Worm (Caenorhabditis elegans) whole organism, L3 larva: ENCODE measurements around the gene F34H10.4.

Source experiments
- R02D3.7 ChIP-seq: fragments of 150-350 bp; optimal IDR thresholded peaks from 2 replicates; lab custom pipeline; 2014; ENCODE audit warnings: missing biosample characterization, missing genetic modification characterization
- ZK546.5 ChIP-seq: sonication (generic microtip); optimal IDR thresholded peaks from 2 replicates; lab custom pipeline; 2017; ENCODE audit warnings: missing biosample characterization, missing genetic modification characterization
- aly-2 ChIP-seq: fragments of 150-350 bp; optimal IDR thresholded peaks from 2 replicates; lab custom pipeline; 2014; ENCODE audit warnings: missing biosample characterization, missing genetic modification characterization
- ama-1 ChIP-seq: fragments of 150-350 bp; optimal IDR thresholded peaks from 2 replicates; lab custom pipeline; 2018
- ceh-16 ChIP-seq: sonication (generic microtip); optimal IDR thresholded peaks from 2 replicates; lab custom pipeline; 2017; ENCODE audit warnings: missing biosample characterization, missing genetic modification characterization
- ceh-28 ChIP-seq: fragments of 150-350 bp; optimal IDR thresholded peaks from 2 replicates; lab custom pipeline; 2014; ENCODE audit warnings: missing biosample characterization, missing genetic modification reagents, missing genetic modification characterization
- ceh-82 ChIP-seq: fragments of 150-350 bp; optimal IDR thresholded peaks from 2 replicates; lab custom pipeline; 2014; ENCODE audit warnings: missing biosample characterization, missing genetic modification characterization
- daf-12 ChIP-seq: fragments of 150-350 bp; optimal IDR thresholded peaks from 2 replicates; lab custom pipeline; 2014; ENCODE audit warnings: missing biosample characterization, missing genetic modification reagents, missing genetic modification characterization
- egl-5 ChIP-seq: fragments of 150-350 bp; optimal IDR thresholded peaks from 2 replicates; lab custom pipeline; 2017; ENCODE audit warnings: missing biosample characterization, missing genetic modification reagents, missing genetic modification characterization, inconsistent platforms
- elt-2 ChIP-seq: sonication (generic microtip); optimal IDR thresholded peaks from 2 replicates; lab custom pipeline; 2016; ENCODE audit warnings: missing genetic modification reagents, mild to moderate bottlenecking, missing genetic modification characterization, missing compliant biosample characterization
- elt-3 ChIP-seq, 3 experiments: fragments of 150-350 bp in 1 of 3; sonication (generic microtip) in 2 of 3; optimal IDR thresholded peaks; 2 replicates in 2 of 3; 4 replicates in 1 of 3; lab custom pipeline; 2014 to 2017; ENCODE audit warnings: missing biosample characterization in 3 of 3, missing genetic modification characterization in 3 of 3
- fkh-10 ChIP-seq: sonication (generic microtip); optimal IDR thresholded peaks from 2 replicates; lab custom pipeline; 2017; ENCODE audit warnings: missing biosample characterization, missing genetic modification reagents, missing genetic modification characterization
- jun-1 ChIP-seq: fragments of 150-350 bp; optimal IDR thresholded peaks from 2 replicates; lab custom pipeline; 2014; ENCODE audit warnings: missing biosample characterization, missing genetic modification reagents, missing genetic modification characterization
- lin-15B ChIP-seq: fragments of 150-350 bp; optimal IDR thresholded peaks from 2 replicates; lab custom pipeline; 2014; ENCODE audit warnings: missing biosample characterization, missing genetic modification characterization
- lin-39 ChIP-seq: fragments of 150-350 bp; optimal IDR thresholded peaks from 2 replicates; lab custom pipeline; 2018; ENCODE audit warnings: missing biosample characterization, missing genetic modification reagents, missing genetic modification characterization
- lsy-12 ChIP-seq: sonication (generic microtip); optimal IDR thresholded peaks from 2 replicates; lab custom pipeline; 2016; ENCODE audit warnings: mild to moderate bottlenecking, missing genetic modification characterization, missing compliant biosample characterization
- nfya-1 ChIP-seq: sonication (generic microtip); optimal IDR thresholded peaks from 2 replicates; lab custom pipeline; 2017; ENCODE audit warnings: missing genetic modification characterization, mild to moderate bottlenecking, missing compliant biosample characterization, antibody characterized with exemption, moderate library complexity; ENCODE audit not compliant: insufficient read depth
- nhr-11 ChIP-seq: fragments of 150-350 bp; optimal IDR thresholded peaks from 2 replicates; lab custom pipeline; 2014; ENCODE audit warnings: missing biosample characterization, missing genetic modification characterization
- nhr-23 ChIP-seq: fragments of 150-350 bp; optimal IDR thresholded peaks from 2 replicates; lab custom pipeline; 2014; ENCODE audit warnings: missing biosample characterization, missing genetic modification reagents, missing genetic modification characterization
- nhr-237 ChIP-seq: fragments of 150-350 bp; optimal IDR thresholded peaks from 2 replicates; lab custom pipeline; 2014; ENCODE audit warnings: missing biosample characterization, missing genetic modification characterization
- nhr-25 ChIP-seq: sonication (generic microtip); optimal IDR thresholded peaks from 2 replicates; lab custom pipeline; 2017; ENCODE audit warnings: missing biosample characterization, missing genetic modification characterization
- nhr-28 ChIP-seq: fragments of 150-350 bp; optimal IDR thresholded peaks from 2 replicates; lab custom pipeline; 2014; ENCODE audit warnings: missing biosample characterization, missing genetic modification characterization
- nhr-67 ChIP-seq: fragments of 150-350 bp; optimal IDR thresholded peaks from 2 replicates; lab custom pipeline; 2014; ENCODE audit warnings: missing biosample characterization, missing genetic modification characterization
- nhr-76 ChIP-seq: fragments of 150-350 bp; sonication (generic microtip); optimal IDR thresholded peaks from 5 replicates; lab custom pipeline; 2014; ENCODE audit warnings: missing biosample characterization, missing genetic modification characterization
- nhr-77 ChIP-seq: fragments of 150-350 bp; optimal IDR thresholded peaks from 2 replicates; lab custom pipeline; 2014; ENCODE audit warnings: missing biosample characterization, missing genetic modification characterization
- pha-4 ChIP-seq: fragments of 150-350 bp; optimal IDR thresholded peaks from 2 replicates; lab custom pipeline; 2014; ENCODE audit warnings: missing biosample characterization, missing genetic modification reagents, missing genetic modification characterization
- pqm-1 ChIP-seq: fragments of 150-350 bp; optimal IDR thresholded peaks from 2 replicates; lab custom pipeline; 2017; ENCODE audit warnings: missing biosample characterization, missing genetic modification characterization, inconsistent platforms
- sea-2 ChIP-seq: fragments of 150-350 bp; sonication (generic microtip); optimal IDR thresholded peaks from 4 replicates; lab custom pipeline; 2014; ENCODE audit warnings: missing biosample characterization, missing genetic modification reagents, missing genetic modification characterization
- skn-1 ChIP-seq: fragments of 150-350 bp; optimal IDR thresholded peaks from 2 replicates; lab custom pipeline; 2014; ENCODE audit warnings: missing biosample characterization, missing genetic modification characterization
- tbx-2 ChIP-seq: sonication (generic microtip); optimal IDR thresholded peaks from 2 replicates; lab custom pipeline; 2016; ENCODE audit warnings: mild to moderate bottlenecking, missing genetic modification characterization, missing compliant biosample characterization
- zag-1 ChIP-seq: fragments of 150-350 bp; optimal IDR thresholded peaks from 2 replicates; lab custom pipeline; 2014; ENCODE audit warnings: missing biosample characterization, missing genetic modification characterization
- ztf-11 ChIP-seq: fragments of 150-350 bp; optimal IDR thresholded peaks from 2 replicates; lab custom pipeline; 2014; ENCODE audit warnings: missing biosample characterization, missing genetic modification characterization
- ztf-4 ChIP-seq: fragments of 150-350 bp; optimal IDR thresholded peaks from 2 replicates; lab custom pipeline; 2014; ENCODE audit warnings: missing biosample characterization, missing genetic modification characterization

The F34H10.4 gene

DNA sequence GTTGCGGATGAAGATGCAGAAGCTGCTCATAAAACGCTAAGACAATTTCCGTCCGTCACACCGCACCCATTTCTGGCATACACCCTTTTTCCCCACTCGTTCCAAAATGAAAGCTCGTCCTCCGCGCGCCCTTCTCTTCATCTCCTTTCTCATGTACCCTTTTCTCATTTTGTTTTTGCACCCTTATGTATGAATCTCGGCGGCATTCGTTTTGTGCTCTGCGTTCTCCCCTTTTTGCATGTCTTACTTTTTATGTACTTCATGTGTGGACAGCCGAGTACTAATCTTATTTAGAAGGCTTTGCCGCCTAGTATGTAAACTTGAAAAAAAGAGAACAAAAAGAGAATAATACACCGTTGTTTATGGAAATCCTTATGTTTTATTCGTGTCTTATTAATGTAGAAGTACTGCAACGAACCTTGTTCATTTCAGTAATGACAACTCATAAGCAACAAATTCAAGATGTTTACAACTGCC is at the start of gene F34H10.4:
Gene F34H10.4 (plus strand): TSS at position 427 of the 477 bp plus-strand sequence.
- TF ChIP-seq ceh-82 (tag; lab: Kevin White, UChicago) (no peak), nfya-1 (tag; lab: Kevin White, UChicago) (peak; percentile 6), nhr-77 (no peak), fkh-10 (GFP tag; lab: Kevin White, UChicago) (peak; percentile 89), daf-12 (tag; lab: Kevin White, UChicago) (no peak)

ce11 chrX:9602625-9603024 is 45.7 kb upstream of the F34H10.4 start:
- TF ChIP-seq ceh-16 (tag; lab: Kevin White, UChicago) (no peak), pha-4 (tag; lab: Kevin White, UChicago) (peak; percentile 32), pqm-1 (peak; percentile 87), aly-2 (tag; lab: Kevin White, UChicago) (no peak), sea-2 (GFP tag; lab: Kevin White, UChicago) (no peak), lsy-12 (tag; lab: Kevin White, UChicago) (no peak), fkh-10 (GFP tag; lab: Kevin White, UChicago) (no peak), skn-1 (tag; lab: Kevin White, UChicago) (no peak), ceh-28 (tag; lab: Kevin White, UChicago) (no peak), ZK546.5 (no peak), nhr-76 (no peak), zag-1 (tag; lab: Kevin White, UChicago) (no peak), nhr-25 (no peak), elt-2 (tag; lab: Kevin White, UChicago) (peak; percentile 59)

ce11 chrX:9603180-9603579 is 45.1 kb upstream of the F34H10.4 start:
- no peak for TF ChIP-seq lsy-12 (tag; lab: Kevin White, UChicago)
- TF ChIP-seq R02D3.7 (tag; lab: Kevin White, UChicago): no peak
- no peak for TF ChIP-seq nfya-1 (tag; lab: Kevin White, UChicago)
- TF ChIP-seq ztf-4 (tag; lab: Kevin White, UChicago): no peak
- TF ChIP-seq jun-1: no peak
- no peak for TF ChIP-seq ceh-16 (tag; lab: Kevin White, UChicago)
- no peak for TF ChIP-seq tbx-2 (tag; lab: Kevin White, UChicago)
- no peak for TF ChIP-seq nhr-11 (tag; lab: Kevin White, UChicago)
- no peak for TF ChIP-seq elt-2 (tag; lab: Kevin White, UChicago)
- TF ChIP-seq nhr-237: no peak
- TF ChIP-seq nhr-23 (tag; lab: Kevin White, UChicago): no peak
- TF ChIP-seq lin-15B (tag; lab: Kevin White, UChicago): no peak
- no peak for TF ChIP-seq nhr-28
- TF ChIP-seq nhr-67: no peak
- no peak for TF ChIP-seq aly-2 (tag; lab: Kevin White, UChicago)
- no peak for TF ChIP-seq ztf-11 (tag; lab: Kevin White, UChicago)

DNA sequence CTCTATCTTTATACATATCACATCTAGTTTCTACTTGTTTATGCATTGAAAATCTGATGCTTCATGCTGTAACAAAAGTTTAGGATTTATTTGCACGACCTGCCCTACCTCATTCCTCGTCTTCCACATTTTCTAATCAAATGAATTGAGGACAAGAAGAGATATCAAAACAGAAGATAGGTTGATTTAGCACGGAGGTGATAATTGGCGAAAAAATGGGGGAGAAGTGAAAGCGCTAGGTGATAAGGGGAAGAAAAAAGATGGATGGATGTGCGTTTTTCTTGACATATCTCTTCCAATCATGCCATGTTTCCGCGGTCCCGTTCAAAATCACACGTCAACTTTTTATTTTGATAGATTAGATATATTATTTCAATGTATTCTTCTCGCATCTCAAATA is 40.2 kb upstream of the F34H10.4 start:
- TF ChIP-seq ama-1 (no peak), lin-39 (peak; percentile 46), elt-3 (tag; optimal IDR thresholded peaks at IDR 0.05; lab: Kevin White, UChicago) (peak in 1 of 3 experiments; percentile 94), egl-5 (tag; lab: Kevin White, UChicago) (peak; percentile 58), nhr-23 (tag; lab: Kevin White, UChicago) (peak; percentile 7)

- TF ChIP-seq ceh-16 (tag; lab: Kevin White, UChicago) (no peak), zag-1 (tag; lab: Kevin White, UChicago) (no peak), tbx-2 (tag; lab: Kevin White, UChicago) (no peak), nhr-77 (no peak)
- TF ChIP-seq, all 47 proteins: peak for 0
Measured at ce11 chrX:9610040-9610613, 38.2 kb upstream of the F34H10.4 start, which contains the start of gene C11E4.6. TSS of gene C11E4.6 (plus strand) at chrX:9610563.
